Fruit fly (Drosophila melanogaster) S2 (cell line): Measurements from ENCODE around the gene Cftr.

ENCODE experiments used
- CG8478 ChIP-seq: fragments of >200 bp; optimal IDR thresholded peaks from 2 replicates; lab custom pipeline; 2018
- CTCF ChIP-seq, 2 experiments: fragments of >200 bp; optimal IDR thresholded peaks; 2 replicates each; lab custom pipeline; 2018

DNA sequence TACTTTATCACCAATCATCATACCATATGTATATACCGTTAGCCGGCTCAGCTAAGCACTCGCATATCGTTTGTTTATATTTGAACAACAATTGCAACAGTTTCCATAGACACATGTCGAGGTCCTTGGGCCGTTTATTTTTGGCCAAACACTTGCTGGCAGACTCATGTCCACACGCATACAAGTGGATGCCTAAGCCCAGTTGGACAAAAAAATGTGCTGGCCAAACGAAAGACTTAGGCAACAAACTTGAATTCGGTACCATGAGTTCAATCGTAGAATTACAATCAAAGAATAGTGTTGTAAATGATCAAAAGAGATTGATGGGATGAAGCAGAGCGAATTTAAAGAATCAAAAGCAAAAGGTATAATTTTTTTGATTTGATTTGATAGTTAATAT, 20.1 kb downstream of the Cftr start, which contains the start of gene CG13622:
- no peak for TF ChIP-seq CG8478 (lab: Kevin White, UChicago)
- TF ChIP-seq CTCF (optimal IDR thresholded peaks at IDR 0.05; lab: Kevin White, UChicago), result no peak
